Fruit fly (Drosophila melanogaster) whole organism, embryonic: ENCODE measurements around the gene eIF2gamma.
A peak's percentile ranks its signal among the peaks of the same experiment; 100 is the strongest.

Source experiments
- Atf3 ChIP-seq: fragments of 200-800 bp; sonication (Bioruptor generic); optimal IDR thresholded peaks from 3 replicates; lab custom pipeline; 2016; ENCODE audit warnings: missing biosample characterization, missing genetic modification characterization
- Awh ChIP-seq: fragments of 200-800 bp; sonication (Bioruptor generic); IDR thresholded peaks from 2 replicates; pipeline ENCODE4, ENCODE4 v1.3.6; 2022; ENCODE audit warnings: missing biosample characterization, missing genetic modification characterization
- B-H1 ChIP-seq: fragments of 200-800 bp; sonication (Bioruptor generic); IDR thresholded peaks from 3 replicates; pipeline ENCODE4 v1.3.6; 2022; ENCODE audit warnings: missing biosample characterization, missing genetic modification characterization
- Bdp1 ChIP-seq: fragments of 200-800 bp; sonication (Bioruptor generic); optimal IDR thresholded peaks from 3 replicates; lab custom pipeline; 2016; ENCODE audit warnings: missing biosample characterization, missing genetic modification characterization
- C15 ChIP-seq: fragments of 200-800 bp; sonication (Bioruptor generic); IDR thresholded peaks from 3 replicates; pipeline ENCODE4 v1.3.6; 2022; ENCODE audit warnings: missing biosample characterization, missing genetic modification characterization
- CG12219 ChIP-seq: fragments of 200-800 bp; sonication (Bioruptor generic); optimal IDR thresholded peaks from 3 replicates; lab custom pipeline; 2018; ENCODE audit warnings: missing biosample characterization, mild to moderate bottlenecking, missing genetic modification characterization
- CG1233 ChIP-seq: fragments of 200-800 bp; sonication (Bioruptor generic); optimal IDR thresholded peaks from 4 replicates; lab custom pipeline; 2018; ENCODE audit warnings: missing biosample characterization, mild to moderate bottlenecking, missing genetic modification characterization
- CG13424 ChIP-seq: fragments of 200-800 bp; sonication (Bioruptor generic); optimal IDR thresholded peaks from 2 replicates; lab custom pipeline; 2019; ENCODE audit warnings: missing biosample characterization, mild to moderate bottlenecking, missing genetic modification characterization, moderate library complexity
- CG13624 ChIP-seq: fragments of 200-800 bp; sonication (Bioruptor generic); optimal IDR thresholded peaks from 2 replicates; lab custom pipeline; 2016; ENCODE audit warnings: missing biosample characterization, missing genetic modification characterization
- CG15514 ChIP-seq: fragments of 200-800 bp; sonication (Bioruptor generic); optimal IDR thresholded peaks from 3 replicates; lab custom pipeline; 2017; ENCODE audit warnings: missing biosample characterization, missing genetic modification characterization, mild to moderate bottlenecking, moderate library complexity, missing genetic modification reagents
- CG1603 ChIP-seq: fragments of 200-800 bp; sonication (Bioruptor generic); optimal IDR thresholded peaks from 2 replicates; lab custom pipeline; 2019; ENCODE audit warnings: missing biosample characterization, mild to moderate bottlenecking, missing genetic modification characterization, moderate library complexity
- CG1647 ChIP-seq: fragments of 200-800 bp; sonication (Bioruptor generic); optimal IDR thresholded peaks from 3 replicates; lab custom pipeline; 2016; ENCODE audit warnings: missing biosample characterization, missing genetic modification characterization
- CG17568 ChIP-seq: fragments of 200-800 bp; sonication (Bioruptor generic); optimal IDR thresholded peaks from 2 replicates; lab custom pipeline; 2018; ENCODE audit warnings: missing biosample characterization, mild to moderate bottlenecking, missing genetic modification characterization, moderate library complexity
- CG18011 ChIP-seq: fragments of 200-800 bp; sonication (Bioruptor generic); optimal IDR thresholded peaks from 2 replicates; lab custom pipeline; 2017; ENCODE audit warnings: missing biosample characterization, missing genetic modification characterization, mild to moderate bottlenecking, moderate library complexity, missing genotype
- CG18599 ChIP-seq: fragments of 200-800 bp; sonication (Bioruptor generic); optimal IDR thresholded peaks from 3 replicates; lab custom pipeline; 2017; ENCODE audit warnings: missing biosample characterization, missing genetic modification characterization, mild to moderate bottlenecking, moderate library complexity, missing genetic modification reagents
- CG3838 ChIP-seq: fragments of 200-800 bp; sonication (Bioruptor generic); optimal IDR thresholded peaks from 3 replicates; lab custom pipeline; 2016; ENCODE audit warnings: missing biosample characterization, missing genetic modification characterization
- CG3995 ChIP-seq: fragments of 200-800 bp; sonication (Bioruptor generic); optimal IDR thresholded peaks from 3 replicates; lab custom pipeline; 2016; ENCODE audit warnings: missing biosample characterization, missing genetic modification characterization
- CG4730 ChIP-seq: fragments of 200-800 bp; sonication (Bioruptor generic); IDR thresholded peaks from 2 replicates; pipeline ENCODE4 v1.3.6; 2022; ENCODE audit warnings: missing biosample characterization, missing genetic modification characterization
- CG6791 ChIP-seq: fragments of 200-800 bp; sonication (Bioruptor generic); IDR thresholded peaks from 3 replicates; pipeline ENCODE4 v1.3.6; 2022; ENCODE audit warnings: missing biosample characterization, missing genetic modification characterization; ENCODE audit not compliant: partially characterized antibody
- CG7839 ChIP-seq: fragments of 200-800 bp; sonication (Bioruptor generic); optimal IDR thresholded peaks from 3 replicates; lab custom pipeline; 2018; ENCODE audit warnings: missing biosample characterization, mild to moderate bottlenecking, missing genetic modification characterization, moderate library complexity
- CG8924 ChIP-seq: fragments of 200-800 bp; optimal IDR thresholded peaks from 3 replicates; lab custom pipeline; 2019; ENCODE audit warnings: missing biosample characterization, mild to moderate bottlenecking, missing genetic modification characterization, moderate library complexity
- CG9817 ChIP-seq: fragments of 200-800 bp; sonication (Bioruptor generic); optimal IDR thresholded peaks from 2 replicates; lab custom pipeline; 2018; ENCODE audit warnings: missing biosample characterization, mild to moderate bottlenecking, missing genetic modification characterization, moderate library complexity
- ERR ChIP-seq: fragments of 200-800 bp; sonication (Bioruptor generic); optimal IDR thresholded peaks from 2 replicates; lab custom pipeline; 2016; ENCODE audit warnings: missing biosample characterization, missing genetic modification characterization
- Ets65A ChIP-seq: fragments of 200-800 bp; sonication (Bioruptor generic); peaks from one replicate; lab custom pipeline; 2016; ENCODE audit warnings: missing biosample characterization, missing genetic modification characterization
- Fer2 ChIP-seq: fragments of 200-800 bp; sonication (Bioruptor generic); optimal IDR thresholded peaks from 2 replicates; lab custom pipeline; 2018; ENCODE audit warnings: missing biosample characterization, mild to moderate bottlenecking, missing genetic modification characterization, moderate library complexity
- Fer3 ChIP-seq: fragments of 200-800 bp; sonication (Bioruptor generic); optimal IDR thresholded peaks from 2 replicates; lab custom pipeline; 2018; ENCODE audit warnings: missing biosample characterization, mild to moderate bottlenecking, missing genetic modification characterization, moderate library complexity
- GATAe ChIP-seq: fragments of 200-800 bp; sonication (Bioruptor generic); conservative IDR thresholded peaks from 2 replicates; pipeline ENCODE4 v1.3.6; 2022; ENCODE audit warnings: missing biosample characterization, missing genetic modification characterization
- Hmr ChIP-seq: fragments of 200-800 bp; sonication (Bioruptor generic); optimal IDR thresholded peaks from 3 replicates; lab custom pipeline; 2017; ENCODE audit warnings: mild to moderate bottlenecking, missing biosample characterization, missing genetic modification reagents, missing genetic modification characterization
- Lim3 ChIP-seq: fragments of 200-800 bp; sonication (Bioruptor generic); IDR thresholded peaks from 2 replicates; pipeline ENCODE4 v1.3.6; 2022; ENCODE audit warnings: missing biosample characterization, missing genetic modification characterization
- Mad ChIP-seq: fragments of 200-800 bp; sonication (Bioruptor generic); optimal IDR thresholded peaks from 2 replicates; lab custom pipeline; 2016; ENCODE audit warnings: missing biosample characterization, missing genetic modification characterization
- Med ChIP-seq: fragments of 200-800 bp; sonication (Bioruptor generic); peaks from one replicate; lab custom pipeline; 2016; ENCODE audit warnings: missing biosample characterization, missing genetic modification characterization, mild to moderate bottlenecking, inconsistent platforms, moderate library complexity
- Oli ChIP-seq: fragments of 200-800 bp; sonication (Bioruptor generic); optimal IDR thresholded peaks from 2 replicates; lab custom pipeline; 2018; ENCODE audit warnings: missing biosample characterization, mild to moderate bottlenecking, missing genetic modification characterization, moderate library complexity
- Sox102F ChIP-seq: fragments of 200-800 bp; sonication (Bioruptor generic); optimal IDR thresholded peaks from 2 replicates; lab custom pipeline; 2018; ENCODE audit warnings: missing biosample characterization, mild to moderate bottlenecking, missing genetic modification characterization, moderate library complexity
- ab ChIP-seq: fragments of 200-800 bp; sonication (Bioruptor generic); optimal IDR thresholded peaks from 2 replicates; lab custom pipeline; 2016; ENCODE audit warnings: missing biosample characterization, missing genetic modification characterization
- bcd ChIP-seq: fragments of 200-800 bp; sonication (Bioruptor generic); optimal IDR thresholded peaks from 2 replicates; lab custom pipeline; 2017; ENCODE audit warnings: missing biosample characterization, mild to moderate bottlenecking, missing genetic modification characterization
- br ChIP-seq: fragments of >200 bp; optimal IDR thresholded peaks from 2 replicates; lab custom pipeline; 2017
- bsh ChIP-seq, 2 experiments: fragments of 200-800 bp; sonication (Bioruptor generic); optimal IDR thresholded peaks; 2 replicates each; lab custom pipeline; 2017 to 2018; ENCODE audit warnings: mild to moderate bottlenecking in 2 of 2, missing biosample characterization in 2 of 2, missing genetic modification characterization in 2 of 2, moderate library complexity in 1 of 2
- cg ChIP-seq: fragments of 200-800 bp; sonication (Bioruptor generic); optimal IDR thresholded peaks from 3 replicates; lab custom pipeline; 2019; ENCODE audit warnings: missing biosample characterization, mild to moderate bottlenecking, missing genetic modification characterization, moderate library complexity
- crc ChIP-seq: fragments of 200-800 bp; sonication (Bioruptor generic); optimal IDR thresholded peaks from 2 replicates; lab custom pipeline; 2016; ENCODE audit warnings: missing biosample characterization, missing genetic modification characterization
- disco-r ChIP-seq: fragments of 200-800 bp; sonication (Bioruptor generic); optimal IDR thresholded peaks from 2 replicates; lab custom pipeline; 2016; ENCODE audit warnings: missing biosample characterization, missing genetic modification characterization
- kah ChIP-seq: fragments of 200-800 bp; sonication (Bioruptor generic); optimal IDR thresholded peaks from 2 replicates; lab custom pipeline; 2018; ENCODE audit warnings: missing biosample characterization, mild to moderate bottlenecking, missing genetic modification characterization
- lab ChIP-seq: fragments of 200-800 bp; sonication (Bioruptor generic); optimal IDR thresholded peaks from 3 replicates; lab custom pipeline; 2017; ENCODE audit warnings: missing biosample characterization, missing genetic modification characterization, mild to moderate bottlenecking, moderate library complexity, missing genetic modification reagents
- lola ChIP-seq, 3 experiments: fragments of >200 bp in 2 of 3; fragments of 200-800 bp in 1 of 3; sonication (Bioruptor generic) in 1 of 3; optimal IDR thresholded peaks; 2 replicates each; lab custom pipeline; 2017 to 2019; ENCODE audit warnings: missing biosample characterization in 3 of 3, missing genetic modification characterization in 3 of 3, mild to moderate bottlenecking in 1 of 3, moderate library complexity in 1 of 3
- nerfin-1 ChIP-seq: fragments of 200-800 bp; sonication (Bioruptor generic); optimal IDR thresholded peaks from 3 replicates; lab custom pipeline; 2019; ENCODE audit warnings: missing biosample characterization, mild to moderate bottlenecking, missing genetic modification characterization, moderate library complexity
- pum ChIP-seq: fragments of 200-800 bp; sonication (Bioruptor generic); optimal IDR thresholded peaks from 2 replicates; lab custom pipeline; 2016; ENCODE audit warnings: missing biosample characterization, missing genetic modification characterization
- sna ChIP-seq: fragments of 200-800 bp; sonication (Bioruptor generic); IDR thresholded peaks from 2 replicates; pipeline ENCODE4 v1.3.6; 2022; ENCODE audit warnings: missing biosample characterization, missing genetic modification characterization; ENCODE audit not compliant: partially characterized antibody
- sob ChIP-seq: fragments of 200-800 bp; sonication (Bioruptor generic); IDR thresholded peaks from 2 replicates; pipeline ENCODE4 v1.3.6; 2022; ENCODE audit warnings: missing biosample characterization, missing genetic modification characterization
- zen ChIP-seq: fragments of 200-800 bp; sonication (Bioruptor generic); optimal IDR thresholded peaks from 3 replicates; lab custom pipeline; 2018; ENCODE audit warnings: missing biosample characterization, mild to moderate bottlenecking, missing genetic modification characterization, moderate library complexity

The eIF2gamma gene

DNA sequence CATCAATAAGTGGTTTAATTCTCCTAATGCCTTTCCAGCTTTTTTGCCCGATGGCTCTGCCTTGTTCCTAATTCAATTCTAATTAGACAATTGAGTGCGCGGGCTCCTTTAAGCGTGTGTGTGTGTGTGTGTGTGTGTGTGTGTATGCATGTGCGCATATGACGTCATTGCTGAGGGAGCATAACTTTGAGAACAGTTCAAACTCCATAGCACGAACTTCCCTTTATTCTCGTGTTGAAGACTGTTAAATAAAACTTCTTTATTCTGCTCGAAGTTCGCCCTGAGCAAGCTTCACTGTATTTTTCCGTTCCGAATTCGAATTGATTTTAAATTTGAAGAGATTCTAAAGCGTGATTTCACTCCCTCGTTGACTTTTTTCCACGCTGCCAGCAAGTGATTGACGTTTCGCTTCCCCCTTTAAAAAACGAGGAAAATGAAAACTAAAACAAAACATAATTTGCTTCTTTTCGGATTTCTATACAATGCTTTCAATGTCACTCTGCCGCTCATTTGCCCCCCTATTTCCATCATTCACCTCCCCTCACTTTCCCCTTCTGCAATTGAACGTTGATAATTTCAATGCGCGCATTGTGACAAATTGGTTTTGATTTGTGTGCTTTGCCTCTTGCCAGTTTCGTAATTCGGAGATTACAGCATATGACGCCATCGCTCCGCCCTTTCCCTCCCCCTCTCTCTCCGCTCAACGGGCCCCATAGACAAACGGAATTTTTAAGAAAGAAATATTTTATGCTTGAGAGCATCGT lies 29.2 kb upstream of the eIF2gamma start (continued):
- TF ChIP-seq lola (GFP tag; optimal IDR thresholded peaks at IDR 0.05; lab: Kevin White, UChicago) = no peak
- peak; percentile 41 for TF ChIP-seq CG15514 (GFP tag; lab: Kevin White, UChicago)
- peak; percentile 45 for TF ChIP-seq lab
- no peak for TF ChIP-seq CG3838
- peak; percentile 73 for TF ChIP-seq CG18599 (GFP tag; lab: Kevin White, UChicago)
- no peak for TF ChIP-seq CG17568 (GFP tag; lab: Kevin White, UChicago)
- peak; percentile 46 for TF ChIP-seq CG9817 (tag; lab: Kevin White, UChicago)
- no peak for TF ChIP-seq sob (GFP tag; lab: Robert Waterston, UW)
- no peak for TF ChIP-seq kah (GFP tag; lab: Kevin White, UChicago)
- TF ChIP-seq Ets65A (GFP tag; lab: Kevin White, UChicago) = no peak
- peak; percentile 47 for TF ChIP-seq Atf3 (GFP tag; lab: Kevin White, UChicago)
- TF ChIP-seq Awh (GFP tag; lab: Robert Waterston, UW) = no peak
- TF ChIP-seq disco-r (GFP tag; lab: Kevin White, UChicago) = peak; percentile 49
- TF ChIP-seq CG1603 (tag; lab: Kevin White, UChicago) = peak; percentile 35
- TF ChIP-seq Med (GFP tag; lab: Kevin White, UChicago) = peak; percentile 87
- no peak for TF ChIP-seq GATAe (GFP tag; lab: Robert Waterston, UW)
- TF ChIP-seq ERR (GFP tag; lab: Kevin White, UChicago) = no peak
- no peak for TF ChIP-seq br
- TF ChIP-seq CG13424 = peak; percentile 35
- TF ChIP-seq Oli (tag; lab: Kevin White, UChicago) = peak; percentile 5
- peak; percentile 33 for TF ChIP-seq pum
- TF ChIP-seq Fer2 (tag; lab: Kevin White, UChicago) = no peak
- peak; percentile 18 for TF ChIP-seq bcd
- no peak for TF ChIP-seq Mad (GFP tag; lab: Kevin White, UChicago)
- TF ChIP-seq bsh (GFP tag; optimal IDR thresholded peaks at IDR 0.05; lab: Kevin White, UChicago) = peak in 1 of 2 experiments; percentile 49
- peak; percentile 20 for TF ChIP-seq crc
- no peak for TF ChIP-seq Lim3 (GFP tag; lab: Robert Waterston, UW)
- TF ChIP-seq ab (GFP tag; lab: Kevin White, UChicago) = no peak
- no peak for TF ChIP-seq Bdp1 (GFP tag; lab: Kevin White, UChicago)
- TF ChIP-seq zen (tag; lab: Kevin White, UChicago) = no peak
- peak; percentile 20 for TF ChIP-seq Hmr (GFP tag; lab: Kevin White, UChicago)
- TF ChIP-seq sna (GFP tag; lab: Robert Waterston, UW) = no peak
- TF ChIP-seq C15 (GFP tag; lab: Robert Waterston, UW) = no peak
- peak; percentile 1 for TF ChIP-seq CG12219
- peak; percentile 25 for TF ChIP-seq Fer3 (tag; lab: Kevin White, UChicago)
- TF ChIP-seq CG6791 (GFP tag; lab: Robert Waterston, UW) = no peak
- peak; percentile 37 for TF ChIP-seq CG7839 (tag; lab: Kevin White, UChicago)
- TF ChIP-seq CG3995 (GFP tag; lab: Kevin White, UChicago) = no peak
- TF ChIP-seq CG18011 (GFP tag; lab: Kevin White, UChicago) = no peak
- TF ChIP-seq B-H1 (GFP tag; lab: Robert Waterston, UW) = no peak
- TF ChIP-seq Sox102F = no peak
- TF ChIP-seq nerfin-1 (tag; lab: Kevin White, UChicago) = no peak
- TF ChIP-seq CG1233 (GFP tag; lab: Kevin White, UChicago) = no peak
- TF ChIP-seq CG13624 (GFP tag; lab: Kevin White, UChicago) = peak; percentile 16
- no peak for TF ChIP-seq CG4730 (GFP tag; lab: Robert Waterston, UW)
- TF ChIP-seq CG1647 = no peak
- peak; percentile 61 for TF ChIP-seq cg (GFP tag; lab: Kevin White, UChicago)
- peak; percentile 14 for TF ChIP-seq CG8924
